Worm (Caenorhabditis elegans): ENCODE data around the gene Y105C5A.508.
"Not testable (repeated sequence)": the region's sequence is repeated elsewhere in the genome, so short reads cannot be mapped to it uniquely, and the experiment has no call there.

ce11 chrIV:15578786-15579185 lies 4.9 kb upstream of the Y105C5A.508 start, which contains the start of gene pqn-76:
- TF ChIP-seq ref-1 (GFP tag; conservative IDR thresholded peaks at IDR 0.05); flt-1 (GFP tag; IDR thresholded peaks at IDR 0.05); ztf-23 (GFP tag; IDR thresholded peaks at IDR 0.05); ztf-29 (GFP tag; IDR thresholded peaks at IDR 0.05); T22C8.4 (GFP tag; IDR thresholded peaks at IDR 0.05); cog-1 (tag; optimal IDR thresholded peaks at IDR 0.05): not testable (repeated sequence)
